Fruit fly (Drosophila melanogaster): ENCODE measurements around the gene CG32532.

Gene CG32532

dm6 chrX:19565714-19566316 is 18.5 kb upstream of the CG32532 start, which contains the start of the genes Grip84 and car (continued):
- TF ChIP-seq HmgD (GFP tag; optimal IDR thresholded peaks at IDR 0.05) = no peak
- TF ChIP-seq toy (GFP tag; IDR thresholded peaks at IDR 0.05) = no peak
- TF ChIP-seq CG18619 (GFP tag; optimal IDR thresholded peaks at IDR 0.05) = peak; percentile 65
- TF ChIP-seq CTCF (GFP tag; optimal IDR thresholded peaks at IDR 0.05) = peak; percentile 21
- peak; percentile 29 for TF ChIP-seq CG18764 (GFP tag; optimal IDR thresholded peaks at IDR 0.05)
- TF ChIP-seq fd3F (GFP tag; optimal IDR thresholded peaks at IDR 0.05) = peak; percentile 68
- TF ChIP-seq CG8765 (GFP tag; IDR thresholded peaks at IDR 0.05) = 0 out of 2 replicates have a peak, but pooled peaks have one; percentile 48
- no peak for TF ChIP-seq CG11504 (tag; optimal IDR thresholded peaks at IDR 0.05)
- TF ChIP-seq CG11093 (GFP tag; IDR thresholded peaks at IDR 0.05) = peak; percentile 63; the same call in 2 of the 3 replicates
- no peak for TF ChIP-seq Sox102F (GFP tag; optimal IDR thresholded peaks at IDR 0.05)
- TF ChIP-seq CG10321 (GFP tag; IDR thresholded peaks at IDR 0.05) = 0 out of 2 replicates have a peak, but pooled peaks have one; percentile 17
- no peak for TF ChIP-seq Lpt (GFP tag; optimal IDR thresholded peaks at IDR 0.05)
- peak; percentile 8 for TF ChIP-seq CG2202 (tag; optimal IDR thresholded peaks at IDR 0.05)
- TF ChIP-seq CG33213 (GFP tag; optimal IDR thresholded peaks at IDR 0.05) = no peak
- TF ChIP-seq Ets65A (GFP tag) = peak; percentile 95
- TF ChIP-seq CG6683 (GFP tag; optimal IDR thresholded peaks at IDR 0.05) = no peak
- TF ChIP-seq cg (GFP tag; optimal IDR thresholded peaks at IDR 0.05) = no peak
- TF ChIP-seq Oli (tag; optimal IDR thresholded peaks at IDR 0.05) = peak; percentile 61
- TF ChIP-seq HLH4C (GFP tag; IDR thresholded peaks at IDR 0.05; ENCODE audit: partially characterized antibody) = no peak
- no peak for TF ChIP-seq MTF-1 (GFP tag; optimal IDR thresholded peaks at IDR 0.05; ENCODE audit: borderline replicate concordance)
- TF ChIP-seq CG8388 (GFP tag; optimal IDR thresholded peaks at IDR 0.05) = peak; percentile 55
- TF ChIP-seq Pdp1 (GFP tag; optimal IDR thresholded peaks at IDR 0.05) = peak in 1 of 2 experiments; percentile 63
- TF ChIP-seq NC2α (GFP tag; optimal IDR thresholded peaks at IDR 0.05) = no peak
- peak; percentile 18 for TF ChIP-seq p53 (GFP tag; optimal IDR thresholded peaks at IDR 0.05)
- no peak for TF ChIP-seq CG7786 (GFP tag; optimal IDR thresholded peaks at IDR 0.05)
- no peak for TF ChIP-seq CG1529 (GFP tag; optimal IDR thresholded peaks at IDR 0.05)
- peak; percentile 20; the same call in 1 of the 2 replicates for TF ChIP-seq Adf1 (GFP tag; IDR thresholded peaks at IDR 0.05)
- TF ChIP-seq CG16779 (GFP tag; IDR thresholded peaks at IDR 0.05) = no peak
- peak; percentile 71 for TF ChIP-seq unpg (GFP tag; optimal IDR thresholded peaks at IDR 0.05)
- TF ChIP-seq Ravus (GFP tag; IDR thresholded peaks at IDR 0.05) = no peak
- 0 out of 2 replicates have a peak, but pooled peaks have one; percentile 29 for TF ChIP-seq CG11247 (GFP tag; IDR thresholded peaks at IDR 0.05)
- no peak for TF ChIP-seq chm (GFP tag; IDR thresholded peaks at IDR 0.05)
- no peak for TF ChIP-seq hth (optimal IDR thresholded peaks at IDR 0.05)
- TF ChIP-seq H15 (GFP tag; IDR thresholded peaks at IDR 0.05) = peak; percentile 43; the same call in 1 of the 3 replicates
- peak; percentile 71 for TF ChIP-seq Hr3 (GFP tag; optimal IDR thresholded peaks at IDR 0.05)
- TF ChIP-seq HmgZ (tag; optimal IDR thresholded peaks at IDR 0.05) = peak; percentile 36
- no peak for TF ChIP-seq CG10543 (GFP tag; optimal IDR thresholded peaks at IDR 0.05)
- no peak for TF ChIP-seq CG8290 (GFP tag; optimal IDR thresholded peaks at IDR 0.05)
- no peak for TF ChIP-seq CG8290 (tag; optimal IDR thresholded peaks at IDR 0.05)
- TF ChIP-seq ac (GFP tag; optimal IDR thresholded peaks at IDR 0.05) = no peak
- no peak for TF ChIP-seq onecut (GFP tag; IDR thresholded peaks at IDR 0.05)
- no peak for TF ChIP-seq CG1792 (GFP tag; optimal IDR thresholded peaks at IDR 0.05)
- TF ChIP-seq dmrt99B (tag; optimal IDR thresholded peaks at IDR 0.05) = no peak
- no peak for TF ChIP-seq ftz-f1 (GFP tag; optimal IDR thresholded peaks at IDR 0.05)
- no peak for TF ChIP-seq bowl (GFP tag; IDR thresholded peaks at IDR 0.05)
- peak; percentile 51 for TF ChIP-seq CG17385 (GFP tag; optimal IDR thresholded peaks at IDR 0.05)
- TF ChIP-seq CG8478 (optimal IDR thresholded peaks at IDR 0.05) = no peak
- peak in 1 of 2 experiments; percentile 24 for TF ChIP-seq Dfd (GFP tag; optimal IDR thresholded peaks at IDR 0.05)
- TF ChIP-seq CG1024 (GFP tag; IDR thresholded peaks at IDR 0.05) = no peak; the same call in 1 of the 2 replicates
- TF ChIP-seq CG4424 (GFP tag; optimal IDR thresholded peaks at IDR 0.05) = peak; percentile 69
- no peak for TF ChIP-seq CG5180 (GFP tag; optimal IDR thresholded peaks at IDR 0.05)
- TF ChIP-seq chn (GFP tag; optimal IDR thresholded peaks at IDR 0.05) = peak; percentile 20

All from whole organism, embryonic.